Worm (Caenorhabditis elegans) whole organism, L2 larva: ENCODE data around the gene clec-221.

Source experiments
- C34F6.9 ChIP-seq: fragments of 150-350 bp; optimal IDR thresholded peaks from 2 replicates; lab custom pipeline; 2014; ENCODE audit warnings: missing biosample characterization, missing genetic modification characterization
- F13H6.1 ChIP-seq: sonication (generic microtip); optimal IDR thresholded peaks from 2 replicates; lab custom pipeline; 2016; ENCODE audit warnings: missing genetic modification characterization, missing compliant biosample characterization
- Y55F3AM.14 ChIP-seq: fragments of 200-800 bp; sonication (Bioruptor generic); optimal IDR thresholded peaks from 2 replicates; lab custom pipeline; 2018; ENCODE audit warnings: mild to moderate bottlenecking, missing genetic modification characterization, missing compliant biosample characterization
- ZK546.5 ChIP-seq: sonication (generic microtip); optimal IDR thresholded peaks from 2 replicates; lab custom pipeline; 2017; ENCODE audit warnings: missing biosample characterization, missing genetic modification characterization
- alr-1 ChIP-seq: fragments of 150-350 bp; optimal IDR thresholded peaks from 2 replicates; lab custom pipeline; 2014; ENCODE audit warnings: missing biosample characterization, missing genetic modification characterization
- aly-2 ChIP-seq: fragments of 150-350 bp; optimal IDR thresholded peaks from 2 replicates; lab custom pipeline; 2014; ENCODE audit warnings: missing biosample characterization, missing genetic modification characterization
- ama-1 ChIP-seq: fragments of 150-350 bp; optimal IDR thresholded peaks from 2 replicates; lab custom pipeline; 2018; ENCODE audit warnings: inconsistent platforms
- blmp-1 ChIP-seq: sonication (generic microtip); optimal IDR thresholded peaks from 2 replicates; lab custom pipeline; 2017; ENCODE audit warnings: missing genetic modification characterization, mild to moderate bottlenecking, missing compliant biosample characterization, antibody characterized with exemption, moderate library complexity; ENCODE audit not compliant: insufficient read depth
- ceh-16 ChIP-seq: fragments of 150-350 bp; optimal IDR thresholded peaks from 2 replicates; lab custom pipeline; 2014; ENCODE audit warnings: missing biosample characterization, missing genetic modification characterization
- ceh-82 ChIP-seq: fragments of 150-350 bp; optimal IDR thresholded peaks from 2 replicates; lab custom pipeline; 2014; ENCODE audit warnings: missing biosample characterization, missing genetic modification characterization
- crh-2 ChIP-seq: sonication (generic microtip); optimal IDR thresholded peaks from 2 replicates; lab custom pipeline; 2017; ENCODE audit warnings: missing biosample characterization, missing genetic modification characterization
- dmd-4 ChIP-seq: sonication (generic microtip); optimal IDR thresholded peaks from 2 replicates; lab custom pipeline; 2017; ENCODE audit warnings: missing biosample characterization, missing genetic modification characterization
- egl-27 ChIP-seq: sonication (generic microtip); optimal IDR thresholded peaks from 3 replicates; lab custom pipeline; 2017; ENCODE audit warnings: missing biosample characterization, missing genetic modification reagents, missing genetic modification characterization
- elt-1 ChIP-seq: fragments of 150-350 bp; optimal IDR thresholded peaks from 2 replicates; lab custom pipeline; 2014; ENCODE audit warnings: missing biosample characterization, missing genetic modification characterization
- elt-3 ChIP-seq: sonication (generic microtip); optimal IDR thresholded peaks from 2 replicates; lab custom pipeline; 2017; ENCODE audit warnings: missing biosample characterization, missing genetic modification characterization
- fos-1 ChIP-seq: fragments of 150-350 bp; optimal IDR thresholded peaks from 2 replicates; lab custom pipeline; 2014; ENCODE audit warnings: missing biosample characterization, missing genetic modification characterization
- lin-13 ChIP-seq: fragments of 150-350 bp; optimal IDR thresholded peaks from 2 replicates; lab custom pipeline; 2014; ENCODE audit warnings: missing biosample characterization, missing genetic modification reagents, missing genetic modification characterization
- lin-39 ChIP-seq: fragments of 150-350 bp; optimal IDR thresholded peaks from 2 replicates; lab custom pipeline; 2014; ENCODE audit warnings: missing biosample characterization, missing genetic modification reagents, missing genetic modification characterization
- lsy-2 ChIP-seq, 2 experiments: fragments of 150-350 bp in 1 of 2; sonication (generic microtip) in 1 of 2; optimal IDR thresholded peaks; 2 replicates each; lab custom pipeline; 2014 to 2017; ENCODE audit warnings: missing biosample characterization in 2 of 2, missing genetic modification characterization in 2 of 2
- mab-5 ChIP-seq: fragments of 150-350 bp; optimal IDR thresholded peaks from 2 replicates; lab custom pipeline; 2014; ENCODE audit warnings: missing biosample characterization, missing genetic modification characterization
- mbf-1 ChIP-seq: sonication (generic microtip); optimal IDR thresholded peaks from 2 replicates; lab custom pipeline; 2017; ENCODE audit warnings: missing biosample characterization, missing genetic modification characterization
- mdl-1 ChIP-seq, 2 experiments: fragments of 150-350 bp in 1 of 2; sonication (generic microtip) in 1 of 2; optimal IDR thresholded peaks; 2 replicates each; lab custom pipeline; 2017; ENCODE audit warnings: missing biosample characterization in 2 of 2, missing genetic modification characterization in 2 of 2
- nhr-10 ChIP-seq: sonication (generic microtip); optimal IDR thresholded peaks from 2 replicates; lab custom pipeline; 2017; ENCODE audit warnings: missing biosample characterization, missing genetic modification characterization
- nhr-11 ChIP-seq: fragments of 150-350 bp; optimal IDR thresholded peaks from 2 replicates; lab custom pipeline; 2014; ENCODE audit warnings: missing biosample characterization, missing genetic modification characterization
- nhr-129 ChIP-seq: fragments of 150-350 bp; optimal IDR thresholded peaks from 2 replicates; lab custom pipeline; 2014; ENCODE audit warnings: missing biosample characterization, missing genetic modification characterization
- nhr-21 ChIP-seq: fragments of 150-350 bp; optimal IDR thresholded peaks from 2 replicates; lab custom pipeline; 2014; ENCODE audit warnings: missing biosample characterization, missing genetic modification characterization
- nhr-23 ChIP-seq: fragments of 150-350 bp; optimal IDR thresholded peaks from 2 replicates; lab custom pipeline; 2014; ENCODE audit warnings: missing biosample characterization, missing genetic modification reagents, missing genetic modification characterization
- nhr-237 ChIP-seq: fragments of 150-350 bp; optimal IDR thresholded peaks from 2 replicates; lab custom pipeline; 2014; ENCODE audit warnings: missing biosample characterization, missing genetic modification characterization
- nhr-6 ChIP-seq: fragments of 150-350 bp; optimal IDR thresholded peaks from 2 replicates; lab custom pipeline; 2014; ENCODE audit warnings: missing biosample characterization, missing genetic modification characterization
- nhr-77 ChIP-seq: fragments of 150-350 bp; optimal IDR thresholded peaks from 2 replicates; lab custom pipeline; 2014; ENCODE audit warnings: missing biosample characterization, missing genetic modification characterization
- sem-4 ChIP-seq: fragments of 150-350 bp; optimal IDR thresholded peaks from 2 replicates; lab custom pipeline; 2014; ENCODE audit warnings: missing biosample characterization, missing genetic modification reagents, missing genetic modification characterization
- skn-1 ChIP-seq: sonication (generic microtip); optimal IDR thresholded peaks from 2 replicates; lab custom pipeline; 2017; ENCODE audit warnings: missing biosample characterization, missing genetic modification characterization
- sma-9 ChIP-seq, 2 experiments: fragments of 150-350 bp in 1 of 2; sonication (generic microtip) in 1 of 2; optimal IDR thresholded peaks; 2 replicates each; lab custom pipeline; 2014 to 2016; ENCODE audit warnings: missing genetic modification characterization in 2 of 2, mild to moderate bottlenecking in 1 of 2, missing biosample characterization in 1 of 2, missing compliant biosample characterization in 1 of 2, missing genetic modification reagents in 1 of 2, moderate library complexity in 1 of 2
- unc-39 ChIP-seq: fragments of 150-350 bp; optimal IDR thresholded peaks from 2 replicates; lab custom pipeline; 2014; ENCODE audit warnings: missing biosample characterization, missing genetic modification characterization
- unc-55 ChIP-seq: fragments of 150-350 bp; sonication (generic microtip); optimal IDR thresholded peaks from 3 replicates; lab custom pipeline; 2014; ENCODE audit warnings: missing biosample characterization, missing genetic modification reagents, missing genetic modification characterization
- zag-1 ChIP-seq: fragments of 150-350 bp; optimal IDR thresholded peaks from 2 replicates; lab custom pipeline; 2014; ENCODE audit warnings: missing biosample characterization, missing genetic modification characterization
- ztf-11 ChIP-seq: sonication (generic microtip); optimal IDR thresholded peaks from 2 replicates; lab custom pipeline; 2017; ENCODE audit warnings: missing biosample characterization, missing genetic modification characterization
- ztf-4 ChIP-seq: fragments of 150-350 bp; optimal IDR thresholded peaks from 2 replicates; lab custom pipeline; 2014; ENCODE audit warnings: missing biosample characterization, missing genetic modification characterization

The clec-221 gene

ce11 chrV:10970930-10971329 is 16.7 kb upstream of the clec-221 start:
- TF ChIP-seq nhr-11 (tag; lab: Kevin White, UChicago) = no peak
- no peak for TF ChIP-seq mab-5 (tag; lab: Kevin White, UChicago)
- no peak for TF ChIP-seq C34F6.9 (tag; lab: Kevin White, UChicago)
- TF ChIP-seq F13H6.1 (tag; lab: Kevin White, UChicago) = no peak
- no peak for TF ChIP-seq crh-2
- TF ChIP-seq skn-1 (tag; lab: Kevin White, UChicago) = no peak
- no peak for TF ChIP-seq ama-1 (lab: Kevin White, UChicago)
- TF ChIP-seq nhr-237 (tag; lab: Kevin White, UChicago) = no peak
- no peak for TF ChIP-seq unc-55
- TF ChIP-seq nhr-21 (tag; lab: Kevin White, UChicago) = no peak
- no peak for TF ChIP-seq mdl-1 (tag; optimal IDR thresholded peaks at IDR 0.05; lab: Kevin White, UChicago)
- no peak for TF ChIP-seq Y55F3AM.14 (GFP tag; lab: Kevin White, UChicago)
- no peak for TF ChIP-seq ceh-82 (tag; lab: Kevin White, UChicago)
- TF ChIP-seq nhr-10 (tag; lab: Kevin White, UChicago) = no peak
- no peak for TF ChIP-seq blmp-1 (tag; lab: Kevin White, UChicago)
- TF ChIP-seq lin-13 (GFP tag; lab: Kevin White, UChicago) = no peak
- no peak for TF ChIP-seq lsy-2 (tag; optimal IDR thresholded peaks at IDR 0.05; lab: Kevin White, UChicago)

DNA sequence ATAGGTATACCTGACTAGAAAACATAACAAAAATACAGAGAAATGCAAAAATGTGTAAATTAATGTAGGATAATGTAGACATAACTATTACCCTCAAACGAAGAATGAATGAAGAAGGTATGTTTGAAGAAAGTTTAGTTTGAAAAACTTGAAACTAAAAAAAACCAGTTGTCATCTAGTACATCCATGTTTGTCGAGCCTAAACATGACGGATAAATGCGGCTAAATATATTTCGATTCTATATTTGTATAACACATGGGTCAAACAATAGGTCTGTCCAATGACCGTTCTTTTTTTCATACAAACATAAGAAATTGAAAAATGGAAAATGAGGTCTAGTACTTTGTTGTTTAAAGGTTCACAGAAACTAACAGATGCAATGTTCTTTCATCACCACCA is 15.8 kb upstream of the clec-221 start, which contains the start of gene F17C11.22:
Gene F17C11.22 (minus strand): TSS at position 101 of the 400 bp plus-strand sequence.
- no peak for TF ChIP-seq ceh-16 (tag; lab: Kevin White, UChicago)
- no peak for TF ChIP-seq egl-27
- no peak for TF ChIP-seq skn-1 (tag; lab: Kevin White, UChicago)
- no peak for TF ChIP-seq alr-1 (tag; lab: Kevin White, UChicago)
- TF ChIP-seq nhr-6 (tag; lab: Kevin White, UChicago) = no peak
- no peak for TF ChIP-seq ztf-11 (tag; lab: Kevin White, UChicago)

DNA sequence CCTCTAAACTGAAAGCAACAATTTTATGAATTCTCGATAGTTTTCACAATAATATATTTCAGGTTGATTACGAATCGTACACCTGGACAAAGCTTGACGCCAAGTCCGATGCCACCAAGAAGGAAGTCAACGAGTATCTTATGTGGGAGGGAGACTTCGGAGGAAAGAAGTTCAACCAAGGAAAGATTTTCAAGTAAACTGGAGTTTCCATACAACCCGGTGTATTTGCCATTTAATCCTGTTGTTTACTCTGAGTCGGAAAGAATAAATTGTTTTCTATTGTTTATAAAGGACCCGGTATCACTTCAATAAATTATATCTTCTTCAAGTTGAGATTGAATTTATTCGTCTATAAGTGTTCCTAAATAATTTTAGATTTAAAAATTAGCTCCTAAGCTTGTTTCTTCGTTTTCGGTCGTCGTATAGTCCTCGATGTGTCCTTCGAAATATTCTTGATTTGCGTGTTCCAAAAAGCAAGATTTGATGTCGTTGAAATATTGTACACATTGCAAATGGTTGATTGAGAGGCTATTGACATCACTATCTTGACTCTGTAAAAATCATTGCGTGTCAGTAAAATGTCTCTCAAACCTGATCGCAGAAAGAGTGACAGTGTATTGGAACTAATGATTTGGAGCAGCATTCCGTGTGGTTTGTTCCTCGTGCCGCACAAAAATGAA is 13.5 kb upstream of the clec-221 start:
- TF ChIP-seq nhr-129 (tag; lab: Kevin White, UChicago) (no peak), nhr-10 (tag; lab: Kevin White, UChicago) (no peak), alr-1 (tag; lab: Kevin White, UChicago) (no peak), lsy-2 (tag; optimal IDR thresholded peaks at IDR 0.05; lab: Kevin White, UChicago) (no peak), nhr-77 (tag; lab: Kevin White, UChicago) (no peak)

- no peak for TF ChIP-seq unc-55
- TF ChIP-seq Y55F3AM.14 (GFP tag; lab: Kevin White, UChicago) = no peak
- TF ChIP-seq sem-4 (tag; lab: Kevin White, UChicago) = no peak
- TF ChIP-seq skn-1 (tag; lab: Kevin White, UChicago) = no peak
- no peak for TF ChIP-seq egl-27
- no peak for TF ChIP-seq ZK546.5
- TF ChIP-seq mab-5 (tag; lab: Kevin White, UChicago) = no peak
- TF ChIP-seq blmp-1 (tag; lab: Kevin White, UChicago) = no peak
- TF ChIP-seq C34F6.9 (tag; lab: Kevin White, UChicago) = no peak
- TF ChIP-seq, all 48 proteins: peak for 0
Observed at ce11 chrV:10966874-10967273, 12.6 kb upstream of the clec-221 start.

DNA sequence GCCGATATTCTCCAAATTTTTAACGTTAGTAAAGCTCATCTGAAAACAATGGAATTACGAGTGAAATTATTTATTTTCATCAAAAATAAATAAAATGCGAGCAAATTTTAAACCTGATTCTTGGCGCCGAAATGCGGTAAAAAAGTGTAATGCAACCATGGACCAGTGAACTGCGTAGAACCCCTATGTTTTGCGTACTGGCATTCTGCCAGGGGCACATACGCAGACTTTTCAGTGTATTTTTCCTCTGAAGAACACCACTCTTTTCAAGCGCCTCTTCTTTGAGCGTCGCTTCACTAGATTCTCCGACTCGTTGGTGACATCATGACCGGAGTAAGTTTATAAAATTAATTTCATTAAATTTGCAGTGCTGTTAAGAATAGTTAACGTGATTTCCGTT is 11.3 kb upstream of the clec-221 start, which contains the start of the genes ctf-4 and eef-1G:
Gene ctf-4 (minus strand): TSS at position 39 of the 400 bp plus-strand sequence.
Gene eef-1G (plus strand): TSS at position 219 of the 400 bp plus-strand sequence.
- TF ChIP-seq ceh-82 (tag; lab: Kevin White, UChicago) (peak; percentile 75), nhr-21 (tag; lab: Kevin White, UChicago) (peak; percentile 98), nhr-10 (tag; lab: Kevin White, UChicago) (peak; percentile 61), elt-1 (tag; lab: Kevin White, UChicago) (no peak), nhr-23 (no peak), elt-3 (tag; lab: Kevin White, UChicago) (no peak), nhr-129 (tag; lab: Kevin White, UChicago) (peak; percentile 99), nhr-6 (tag; lab: Kevin White, UChicago) (peak; percentile 95), lin-39 (peak; percentile 36), crh-2 (peak; percentile 98), fos-1 (tag; lab: Kevin White, UChicago) (peak; percentile 99), lsy-2 (tag; optimal IDR thresholded peaks at IDR 0.05; lab: Kevin White, UChicago) (peak; percentile 83 to 96), ztf-4 (tag; lab: Kevin White, UChicago) (peak; percentile 93), C34F6.9 (tag; lab: Kevin White, UChicago) (peak; percentile 99), F13H6.1 (tag; lab: Kevin White, UChicago) (peak; percentile 96), ZK546.5 (peak; percentile 71), sma-9 (GFP tag; optimal IDR thresholded peaks at IDR 0.05; lab: Kevin White, UChicago) (peak; percentile 99), sma-9 (tag; optimal IDR thresholded peaks at IDR 0.05; lab: Kevin White, UChicago) (no peak), egl-27 (peak; percentile 82), mbf-1 (tag; lab: Kevin White, UChicago) (no peak), unc-39 (tag; lab: Kevin White, UChicago) (no peak), mab-5 (tag; lab: Kevin White, UChicago) (peak; percentile 85), lin-13 (GFP tag; lab: Kevin White, UChicago) (peak; percentile 96), aly-2 (tag; lab: Kevin White, UChicago) (no peak), ama-1 (lab: Kevin White, UChicago) (peak; percentile 51), blmp-1 (tag; lab: Kevin White, UChicago) (peak; percentile 71), dmd-4 (tag; lab: Kevin White, UChicago) (no peak), mdl-1 (tag; optimal IDR thresholded peaks at IDR 0.05; lab: Kevin White, UChicago) (peak in 1 of 2 experiments; percentile 60), alr-1 (tag; lab: Kevin White, UChicago) (no peak), Y55F3AM.14 (GFP tag; lab: Kevin White, UChicago) (peak; percentile 76), zag-1 (tag; lab: Kevin White, UChicago) (peak; percentile 87), nhr-237 (tag; lab: Kevin White, UChicago) (no peak), nhr-77 (tag; lab: Kevin White, UChicago) (peak; percentile 57), sem-4 (tag; lab: Kevin White, UChicago) (peak; percentile 97)
